Worm (Caenorhabditis elegans) whole organism, late embryonic: ENCODE results near the gene T23B5.4.
"Not testable (repeated sequence)": the region's sequence is repeated elsewhere in the genome, so short reads cannot be mapped to it uniquely, and the experiment has no call there.

Experiments
- C08G9.2 ChIP-seq: sonication (generic microtip); optimal IDR thresholded peaks from 2 replicates; lab custom pipeline; 2016; ENCODE audit warnings: mild to moderate bottlenecking, missing genetic modification characterization, moderate library complexity, missing compliant biosample characterization
- F13H6.1 ChIP-seq: sonication (generic microtip); optimal IDR thresholded peaks from 2 replicates; lab custom pipeline; 2016; ENCODE audit warnings: missing genetic modification characterization, missing compliant biosample characterization
- K02D7.2 ChIP-seq: sonication (generic microtip); optimal IDR thresholded peaks from 2 replicates; lab custom pipeline; 2017; ENCODE audit warnings: mild to moderate bottlenecking, missing genetic modification characterization, missing compliant biosample characterization
- T23F11.4 ChIP-seq: fragments of 200-800 bp; sonication (Bioruptor generic); optimal IDR thresholded peaks from 2 replicates; lab custom pipeline; 2018; ENCODE audit warnings: mild to moderate bottlenecking, missing genetic modification characterization, missing compliant biosample characterization
- ama-1 ChIP-seq: fragments of 150-350 bp; optimal IDR thresholded peaks from 2 replicates; lab custom pipeline; 2014
- ceh-14 ChIP-seq: sonication (generic microtip); optimal IDR thresholded peaks from 2 replicates; lab custom pipeline; 2016; ENCODE audit warnings: missing genotype, missing genetic modification characterization, missing compliant biosample characterization
- ceh-19 ChIP-seq: fragments of 200-800 bp; sonication (Bioruptor generic); optimal IDR thresholded peaks from 2 replicates; lab custom pipeline; 2018; ENCODE audit warnings: mild to moderate bottlenecking, missing genetic modification characterization, missing compliant biosample characterization
- ceh-2 ChIP-seq: sonication (generic microtip); optimal IDR thresholded peaks from 2 replicates; lab custom pipeline; 2016; ENCODE audit warnings: missing genotype, missing genetic modification characterization, missing compliant biosample characterization
- ceh-31 ChIP-seq: sonication (generic microtip); optimal IDR thresholded peaks from 2 replicates; lab custom pipeline; 2016; ENCODE audit warnings: missing genetic modification characterization, missing compliant biosample characterization
- ceh-34 ChIP-seq: sonication (generic microtip); optimal IDR thresholded peaks from 2 replicates; lab custom pipeline; 2016; ENCODE audit warnings: mild to moderate bottlenecking, missing genetic modification characterization, missing compliant biosample characterization
- ceh-48 ChIP-seq: sonication (generic microtip); optimal IDR thresholded peaks from 2 replicates; lab custom pipeline; 2016; ENCODE audit warnings: missing genetic modification characterization, inconsistent platforms, missing compliant biosample characterization
- ceh-6 ChIP-seq: fragments of 200-800 bp; sonication (Bioruptor generic); optimal IDR thresholded peaks from 2 replicates; lab custom pipeline; 2018; ENCODE audit warnings: mild to moderate bottlenecking, missing genetic modification characterization, missing compliant biosample characterization
- che-1 ChIP-seq: sonication (generic microtip); optimal IDR thresholded peaks from 2 replicates; lab custom pipeline; 2016; ENCODE audit warnings: mild to moderate bottlenecking, missing genetic modification characterization, missing compliant biosample characterization
- elt-2 ChIP-seq: sonication (generic microtip); optimal IDR thresholded peaks from 2 replicates; lab custom pipeline; 2016; ENCODE audit warnings: missing genetic modification reagents, missing genetic modification characterization, missing compliant biosample characterization
- elt-4 ChIP-seq: sonication (generic microtip); optimal IDR thresholded peaks from 2 replicates; lab custom pipeline; 2016; ENCODE audit warnings: missing genetic modification characterization, missing compliant biosample characterization
- ets-4 ChIP-seq: sonication (generic microtip); optimal IDR thresholded peaks from 2 replicates; lab custom pipeline; 2016; ENCODE audit warnings: missing genetic modification characterization, missing compliant biosample characterization
- eyg-1 ChIP-seq: sonication (generic microtip); optimal IDR thresholded peaks from 2 replicates; lab custom pipeline; 2016; ENCODE audit warnings: missing genotype, missing genetic modification characterization, missing compliant biosample characterization
- fax-1 ChIP-seq: sonication (generic microtip); optimal IDR thresholded peaks from 2 replicates; lab custom pipeline; 2016; ENCODE audit warnings: missing genotype, missing genetic modification characterization, missing compliant biosample characterization
- gmeb-2 ChIP-seq: sonication (generic microtip); optimal IDR thresholded peaks from 2 replicates; lab custom pipeline; 2016; ENCODE audit warnings: missing genetic modification characterization, inconsistent platforms, missing compliant biosample characterization
- hlh-13 ChIP-seq: fragments of 200-800 bp; sonication (Bioruptor generic); optimal IDR thresholded peaks from 2 replicates; lab custom pipeline; 2018; ENCODE audit warnings: mild to moderate bottlenecking, missing genetic modification characterization, missing compliant biosample characterization
- hlh-6 ChIP-seq: sonication (generic microtip); optimal IDR thresholded peaks from 2 replicates; lab custom pipeline; 2016; ENCODE audit warnings: missing genotype, missing genetic modification characterization, missing compliant biosample characterization
- hlh-8 ChIP-seq: sonication (generic microtip); optimal IDR thresholded peaks from 2 replicates; lab custom pipeline; 2016; ENCODE audit warnings: missing genotype, missing genetic modification characterization, missing compliant biosample characterization
- mec-3 ChIP-seq: sonication (generic microtip); optimal IDR thresholded peaks from 2 replicates; lab custom pipeline; 2016; ENCODE audit warnings: borderline replicate concordance, missing genetic modification characterization, missing compliant biosample characterization
- nfya-1 ChIP-seq: sonication (generic microtip); optimal IDR thresholded peaks from 2 replicates; lab custom pipeline; 2017; ENCODE audit warnings: missing genetic modification characterization, mild to moderate bottlenecking, missing compliant biosample characterization, antibody characterized with exemption, moderate library complexity
- nhr-11 ChIP-seq: fragments of 150-350 bp; optimal IDR thresholded peaks from 2 replicates; lab custom pipeline; 2014; ENCODE audit warnings: missing biosample characterization, missing genetic modification characterization
- pag-3 ChIP-seq: sonication (generic microtip); optimal IDR thresholded peaks from 2 replicates; lab custom pipeline; 2016; ENCODE audit warnings: missing compliant biosample characterization, missing genetic modification characterization, borderline replicate concordance
- pat-9 ChIP-seq: fragments of 200-800 bp; sonication (Bioruptor generic); optimal IDR thresholded peaks from 2 replicates; lab custom pipeline; 2018; ENCODE audit warnings: mild to moderate bottlenecking, missing genetic modification characterization, moderate library complexity, missing compliant biosample characterization
- pqm-1 ChIP-seq: sonication (generic microtip); optimal IDR thresholded peaks from 2 replicates; lab custom pipeline; 2016; ENCODE audit warnings: missing genetic modification characterization, missing compliant biosample characterization
- rnt-1 ChIP-seq: sonication (generic microtip); optimal IDR thresholded peaks from 2 replicates; lab custom pipeline; 2016; ENCODE audit warnings: missing genetic modification characterization, missing compliant biosample characterization
- sox-2 ChIP-seq: fragments of 200-800 bp; sonication (Bioruptor generic); IDR thresholded peaks from 2 replicates; pipeline ENCODE4 v1.3.6; 2022; ENCODE audit warnings: missing genetic modification reagents, missing genetic modification characterization, missing compliant biosample characterization
- sox-4 ChIP-seq: sonication (generic microtip); optimal IDR thresholded peaks from 2 replicates; lab custom pipeline; 2017; ENCODE audit warnings: mild to moderate bottlenecking, missing genetic modification characterization, inconsistent platforms, missing compliant biosample characterization
- syd-9 ChIP-seq: sonication (generic microtip); optimal IDR thresholded peaks from 2 replicates; lab custom pipeline; 2016; ENCODE audit warnings: mild to moderate bottlenecking, missing genetic modification characterization, moderate library complexity, missing compliant biosample characterization
- tbx-2 ChIP-seq: sonication (generic microtip); optimal IDR thresholded peaks from 2 replicates; lab custom pipeline; 2016; ENCODE audit warnings: missing genetic modification characterization, missing compliant biosample characterization
- tbx-7 ChIP-seq: sonication (generic microtip); optimal IDR thresholded peaks from 2 replicates; lab custom pipeline; 2016; ENCODE audit warnings: missing genotype, missing genetic modification characterization, missing compliant biosample characterization
- unc-42 ChIP-seq: sonication (generic microtip); optimal IDR thresholded peaks from 2 replicates; lab custom pipeline; 2016; ENCODE audit warnings: missing genotype, missing genetic modification characterization, missing compliant biosample characterization
- unc-55 ChIP-seq: sonication (generic microtip); optimal IDR thresholded peaks from 2 replicates; lab custom pipeline; 2017; ENCODE audit warnings: missing biosample characterization, missing genetic modification reagents, missing genetic modification characterization
- zip-5 ChIP-seq: sonication (generic microtip); optimal IDR thresholded peaks from 2 replicates; lab custom pipeline; 2016; ENCODE audit warnings: missing genetic modification characterization, missing compliant biosample characterization

Gene T23B5.4

ce11 chrIV:12639311-12639710 is 35.5 kb upstream of the T23B5.4 start, which contains the start of gene C26H9A.3:
Gene C26H9A.3 (minus strand): TSS chrIV:12639411.
- TF ChIP-seq hlh-8, elt-4, mec-3 (tag; lab: Kevin White, UChicago): not testable (repeated sequence)

ce11 chrIV:12640137-12640536 is 34.7 kb upstream of the T23B5.4 start, which contains the start of gene vha-7:
Gene vha-7 (plus strand): TSS chrIV:12640462.
- TF ChIP-seq syd-9 (tag; lab: Kevin White, UChicago) = no peak
- no peak for TF ChIP-seq ceh-48 (tag; lab: Kevin White, UChicago)

ce11 chrIV:12640875-12641860 is 33.6 kb upstream of the T23B5.4 start:
- no peak for TF ChIP-seq ceh-34 (tag; lab: Kevin White, UChicago)
- TF ChIP-seq ceh-6 (GFP tag; lab: Kevin White, UChicago) = no peak
- TF ChIP-seq pqm-1 = no peak
- TF ChIP-seq fax-1 (tag; lab: Kevin White, UChicago) = no peak
- no peak for TF ChIP-seq tbx-7 (tag; lab: Kevin White, UChicago)
- TF ChIP-seq nhr-11 = no peak
- TF ChIP-seq hlh-13 = no peak
- no peak for TF ChIP-seq gmeb-2 (tag; lab: Kevin White, UChicago)
- TF ChIP-seq C08G9.2 (tag; lab: Kevin White, UChicago) = no peak
- TF ChIP-seq elt-2 (tag; lab: Kevin White, UChicago) = no peak
- no peak for TF ChIP-seq T23F11.4
- TF ChIP-seq eyg-1 (tag; lab: Kevin White, UChicago) = no peak
- no peak for TF ChIP-seq che-1 (tag; lab: Kevin White, UChicago)
- TF ChIP-seq ceh-19 (GFP tag; lab: Kevin White, UChicago) = no peak
- TF ChIP-seq sox-4 (tag; lab: Kevin White, UChicago) = no peak
- TF ChIP-seq hlh-6 (tag; lab: Kevin White, UChicago) = no peak
- TF ChIP-seq ama-1 (lab: Kevin White, UChicago) = no peak

DNA sequence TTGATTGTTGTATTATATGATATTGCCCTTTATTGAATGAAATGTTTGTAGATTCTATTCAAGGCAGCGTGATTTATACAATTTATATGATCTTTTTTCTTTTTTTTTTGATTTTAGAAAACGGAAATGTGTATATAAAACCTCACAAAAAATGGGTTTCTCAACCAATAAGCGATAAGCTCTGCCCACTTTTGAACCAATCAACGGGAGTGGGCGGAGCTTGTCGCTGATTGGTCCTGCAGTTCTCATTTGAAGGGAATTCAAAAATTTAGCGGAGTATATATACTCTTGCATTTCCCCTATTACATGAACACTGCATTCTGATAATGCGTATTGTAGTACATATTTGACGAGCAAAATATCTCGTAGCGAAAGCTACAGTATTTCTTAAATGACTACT is 24.2 kb upstream of the T23B5.4 start:
- TF ChIP-seq ceh-6 (GFP tag; lab: Kevin White, UChicago) (no peak), nfya-1 (tag; lab: Kevin White, UChicago) (peak; percentile 91)

DNA sequence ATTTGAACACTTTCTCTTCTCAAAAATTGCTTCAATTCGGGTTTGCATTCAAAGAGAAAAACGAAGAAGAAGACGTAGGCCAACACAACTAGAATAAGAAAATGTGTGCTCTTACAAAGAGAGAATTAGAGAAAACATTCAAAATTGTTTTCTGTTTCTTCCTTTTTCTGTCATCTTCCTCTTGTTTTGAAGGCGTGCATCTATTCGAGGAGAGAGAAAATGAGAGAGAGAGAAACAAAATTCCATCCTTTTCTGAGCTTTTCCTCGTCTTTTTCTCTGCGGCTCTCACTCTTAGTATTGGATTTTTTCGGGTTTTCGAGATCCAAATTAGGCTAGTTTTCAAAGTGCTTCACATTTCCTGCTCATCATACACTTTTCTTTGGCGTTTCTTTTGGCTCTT is 23.2 kb upstream of the T23B5.4 start:
- TF ChIP-seq ceh-31 (tag; lab: Kevin White, UChicago) = peak; percentile 55
- no peak for TF ChIP-seq nhr-11
- TF ChIP-seq ceh-6 (GFP tag; lab: Kevin White, UChicago) = no peak
- TF ChIP-seq tbx-2 (tag; lab: Kevin White, UChicago) = peak; percentile 5
- TF ChIP-seq unc-55 (GFP tag; lab: Kevin White, UChicago) = peak; percentile 23
- TF ChIP-seq ceh-48 (tag; lab: Kevin White, UChicago) = peak; percentile 25
- TF ChIP-seq unc-42 = peak; percentile 79
- peak; percentile 62 for TF ChIP-seq nfya-1 (tag; lab: Kevin White, UChicago)

- TF ChIP-seq che-1 (tag; lab: Kevin White, UChicago) = no peak
- TF ChIP-seq tbx-2 (tag; lab: Kevin White, UChicago) = peak; percentile 19
- no peak for TF ChIP-seq pat-9
- TF ChIP-seq rnt-1 = no peak
- peak; percentile 32 for TF ChIP-seq tbx-7 (tag; lab: Kevin White, UChicago)
- TF ChIP-seq sox-2 (GFP tag; lab: Robert Waterston, UW) = no peak
- TF ChIP-seq ceh-14 (tag; lab: Kevin White, UChicago) = no peak
- peak; percentile 74 for TF ChIP-seq C08G9.2 (tag; lab: Kevin White, UChicago)
- no peak for TF ChIP-seq K02D7.2
- TF ChIP-seq F13H6.1 = no peak
- peak; percentile 40 for TF ChIP-seq unc-42
- peak; percentile 67 for TF ChIP-seq ceh-2 (tag; lab: Kevin White, UChicago)
- TF ChIP-seq zip-5 (tag; lab: Kevin White, UChicago) = peak; percentile 74
- TF ChIP-seq pag-3 = no peak
- peak; percentile 4 for TF ChIP-seq ets-4
- peak; percentile 81 for TF ChIP-seq ceh-31 (tag; lab: Kevin White, UChicago)
Measured at ce11 chrIV:12653094-12653493, 21.7 kb upstream of the T23B5.4 start, which contains the start of the genes wdfy-3 and C26H9A.4. Gene wdfy-3 (plus strand): TSS chrIV:12653401. Gene C26H9A.4 (plus strand): TSS chrIV:12653410.
